Worm (Caenorhabditis elegans) whole organism, L1 larva: ENCODE data around the gene T11F9.21.

Source experiments
- C16A3.4 ChIP-seq: fragments of 150-350 bp; optimal IDR thresholded peaks from 2 replicates; lab custom pipeline; 2014; ENCODE audit warnings: missing biosample characterization, missing genetic modification characterization
- F16B12.6 ChIP-seq: fragments of 150-350 bp; optimal IDR thresholded peaks from 2 replicates; lab custom pipeline; 2014; ENCODE audit warnings: missing biosample characterization, missing genetic modification characterization
- aha-1 ChIP-seq: fragments of 150-350 bp; optimal IDR thresholded peaks from 2 replicates; lab custom pipeline; 2014; ENCODE audit warnings: missing biosample characterization, missing genetic modification characterization
- aly-2 ChIP-seq: fragments of 150-350 bp; optimal IDR thresholded peaks from 2 replicates; lab custom pipeline; 2014; ENCODE audit warnings: missing biosample characterization, missing genetic modification characterization
- ama-1 ChIP-seq: fragments of 150-350 bp; optimal IDR thresholded peaks from 2 replicates; lab custom pipeline; 2014
- blmp-1 ChIP-seq: fragments of 150-350 bp; optimal IDR thresholded peaks from 2 replicates; lab custom pipeline; 2014; ENCODE audit warnings: missing biosample characterization, missing genetic modification characterization
- ceh-63 ChIP-seq: fragments of 200-800 bp; sonication (Bioruptor generic); optimal IDR thresholded peaks from 2 replicates; lab custom pipeline; 2018; ENCODE audit warnings: mild to moderate bottlenecking, missing genetic modification characterization, missing compliant biosample characterization
- ceh-8 ChIP-seq: fragments of 200-800 bp; sonication (Bioruptor generic); optimal IDR thresholded peaks from 2 replicates; lab custom pipeline; 2018; ENCODE audit warnings: mild to moderate bottlenecking, missing genetic modification characterization, moderate library complexity, missing compliant biosample characterization
- ceh-82 ChIP-seq, 3 experiments: fragments of 150-350 bp in 1 of 3; sonication (generic microtip) in 2 of 3; optimal IDR thresholded peaks; 2 replicates each; lab custom pipeline; 2014 to 2017; ENCODE audit warnings: missing biosample characterization in 3 of 3, missing genetic modification characterization in 3 of 3
- ceh-90 ChIP-seq: sonication (generic microtip); optimal IDR thresholded peaks from 2 replicates; lab custom pipeline; 2016; ENCODE audit warnings: missing genetic modification characterization, missing compliant biosample characterization
- ces-1 ChIP-seq: fragments of 150-350 bp; optimal IDR thresholded peaks from 2 replicates; lab custom pipeline; 2014; ENCODE audit warnings: missing biosample characterization, missing genetic modification reagents, missing genetic modification characterization
- efl-1 ChIP-seq, 4 experiments: fragments of 150-350 bp; optimal IDR thresholded peaks in 3 of 4; peaks in 1 of 4; 1 replicate in 1 of 4; 2 replicates in 3 of 4; lab custom pipeline; 2014; ENCODE audit warnings: missing biosample characterization in 2 of 4, missing genetic modification characterization in 2 of 4, missing genetic modification reagents in 2 of 4
- elt-2 ChIP-seq: sonication (generic microtip); optimal IDR thresholded peaks from 2 replicates; lab custom pipeline; 2016; ENCODE audit warnings: missing genetic modification characterization, mild to moderate bottlenecking, inconsistent platforms, missing compliant biosample characterization, missing genetic modification reagents
- elt-3 ChIP-seq, 6 experiments: fragments of 150-350 bp in 1 of 6; sonication (generic microtip); optimal IDR thresholded peaks; 2 replicates each; lab custom pipeline; 2017 to 2018; ENCODE audit warnings: missing biosample characterization in 6 of 6, missing genetic modification characterization in 6 of 6, inconsistent platforms in 1 of 6
- fkh-10 ChIP-seq: sonication (generic microtip); optimal IDR thresholded peaks from 2 replicates; lab custom pipeline; 2017; ENCODE audit warnings: missing biosample characterization, missing genetic modification reagents, missing genetic modification characterization
- fkh-8 ChIP-seq: sonication (generic microtip); optimal IDR thresholded peaks from 2 replicates; lab custom pipeline; 2016; ENCODE audit warnings: mild to moderate bottlenecking, missing genetic modification characterization, missing compliant biosample characterization
- grh-1 ChIP-seq: fragments of 200-800 bp; sonication (Bioruptor generic); IDR thresholded peaks from 2 replicates; pipeline ENCODE4 v1.3.6; 2022; ENCODE audit warnings: missing genetic modification reagents, missing genetic modification characterization, missing compliant biosample characterization
- hlh-4 ChIP-seq: sonication (generic microtip); optimal IDR thresholded peaks from 2 replicates; lab custom pipeline; 2016; ENCODE audit warnings: mild to moderate bottlenecking, missing genetic modification characterization, missing compliant biosample characterization
- hpl-2 ChIP-seq: fragments of 150-350 bp; optimal IDR thresholded peaks from 2 replicates; lab custom pipeline; 2014; ENCODE audit warnings: missing biosample characterization, missing genetic modification reagents, missing genetic modification characterization
- irx-1 ChIP-seq: sonication (generic microtip); optimal IDR thresholded peaks from 2 replicates; lab custom pipeline; 2016; ENCODE audit warnings: missing genetic modification characterization, missing compliant biosample characterization
- isw-1 ChIP-seq: fragments of 200-800 bp; sonication (Bioruptor generic); IDR thresholded peaks from 2 replicates; pipeline ENCODE4 v1.3.6; 2022; ENCODE audit warnings: missing genetic modification characterization, missing compliant biosample characterization
- lin-13 ChIP-seq: fragments of 150-350 bp; optimal IDR thresholded peaks from 2 replicates; lab custom pipeline; 2014; ENCODE audit warnings: missing biosample characterization, missing genetic modification reagents, missing genetic modification characterization
- lin-35 ChIP-seq, 2 experiments: fragments of 150-350 bp; optimal IDR thresholded peaks; 2 replicates each; lab custom pipeline; 2014; ENCODE audit warnings: missing biosample characterization in 2 of 2, missing genetic modification characterization in 2 of 2, missing genetic modification reagents in 2 of 2
- lin-39 ChIP-seq: fragments of 150-350 bp; optimal IDR thresholded peaks from 2 replicates; lab custom pipeline; 2014; ENCODE audit warnings: missing biosample characterization, missing genetic modification reagents, missing genetic modification characterization
- lir-3 ChIP-seq: sonication (generic microtip); optimal IDR thresholded peaks from 2 replicates; lab custom pipeline; 2016; ENCODE audit warnings: mild to moderate bottlenecking, missing genetic modification characterization, moderate library complexity, missing compliant biosample characterization; ENCODE audit not compliant: poor library complexity
- lsy-2 ChIP-seq, 2 experiments: fragments of 150-350 bp; optimal IDR thresholded peaks; 2 replicates each; lab custom pipeline; 2014; ENCODE audit warnings: missing biosample characterization in 2 of 2, missing genetic modification characterization in 2 of 2
- mab-9 ChIP-seq: fragments of 200-800 bp; sonication (Bioruptor generic); IDR thresholded peaks from 2 replicates; pipeline ENCODE4 v1.3.6; 2022; ENCODE audit warnings: missing genetic modification reagents, missing genetic modification characterization, missing compliant biosample characterization
- mdl-1 ChIP-seq, 2 experiments: fragments of 150-350 bp; optimal IDR thresholded peaks; 2 replicates each; lab custom pipeline; 2014 to 2017; ENCODE audit warnings: missing biosample characterization in 2 of 2, missing genetic modification characterization in 2 of 2, inconsistent platforms in 1 of 2
- mef-2 ChIP-seq: fragments of 150-350 bp; optimal IDR thresholded peaks from 2 replicates; lab custom pipeline; 2014; ENCODE audit warnings: missing biosample characterization, missing genetic modification characterization
- nhr-11 ChIP-seq: fragments of 150-350 bp; optimal IDR thresholded peaks from 2 replicates; lab custom pipeline; 2014; ENCODE audit warnings: missing biosample characterization, missing genetic modification characterization
- nhr-12 ChIP-seq: sonication (generic microtip); optimal IDR thresholded peaks from 2 replicates; lab custom pipeline; 2017; ENCODE audit warnings: missing biosample characterization, missing genetic modification characterization
- nhr-237 ChIP-seq: fragments of 150-350 bp; optimal IDR thresholded peaks from 2 replicates; lab custom pipeline; 2014; ENCODE audit warnings: missing biosample characterization, missing genetic modification characterization
- nhr-71 ChIP-seq: sonication (generic microtip); optimal IDR thresholded peaks from 2 replicates; lab custom pipeline; 2016; ENCODE audit warnings: mild to moderate bottlenecking, missing genetic modification characterization, moderate library complexity, missing compliant biosample characterization
- nhr-76 ChIP-seq: sonication (generic microtip); optimal IDR thresholded peaks from 2 replicates; lab custom pipeline; 2017; ENCODE audit warnings: missing biosample characterization, missing genetic modification characterization
- nhr-77 ChIP-seq: fragments of 150-350 bp; optimal IDR thresholded peaks from 2 replicates; lab custom pipeline; 2014; ENCODE audit warnings: missing biosample characterization, missing genetic modification characterization
- nhr-84 ChIP-seq: sonication (generic microtip); optimal IDR thresholded peaks from 2 replicates; lab custom pipeline; 2017; ENCODE audit warnings: missing biosample characterization, missing genetic modification characterization
- nhr-85 ChIP-seq: sonication (generic microtip); peaks from one replicate; lab custom pipeline; 2016; ENCODE audit warnings: missing genetic modification characterization, inconsistent platforms, missing compliant biosample characterization
- nhr-90 ChIP-seq: sonication (generic microtip); optimal IDR thresholded peaks from 2 replicates; lab custom pipeline; 2016; ENCODE audit warnings: mild to moderate bottlenecking, missing genetic modification characterization, missing compliant biosample characterization; ENCODE audit not compliant: poor library complexity
- pax-3 ChIP-seq: fragments of 200-800 bp; sonication (Bioruptor generic); optimal IDR thresholded peaks from 2 replicates; lab custom pipeline; 2018; ENCODE audit warnings: mild to moderate bottlenecking, missing genetic modification characterization, moderate library complexity, missing compliant biosample characterization
- rnt-1 ChIP-seq: sonication (generic microtip); optimal IDR thresholded peaks from 2 replicates; lab custom pipeline; 2016; ENCODE audit warnings: mild to moderate bottlenecking, missing genetic modification characterization, moderate library complexity, missing compliant biosample characterization
- snu-23 ChIP-seq: sonication (generic microtip); optimal IDR thresholded peaks from 2 replicates; lab custom pipeline; 2016; ENCODE audit warnings: missing genetic modification characterization, missing compliant biosample characterization
- sup-37 ChIP-seq: fragments of 200-800 bp; sonication (Bioruptor generic); optimal IDR thresholded peaks from 2 replicates; lab custom pipeline; 2018; ENCODE audit warnings: mild to moderate bottlenecking, missing genetic modification characterization, missing compliant biosample characterization
- swsn-7 ChIP-seq: sonication (generic microtip); optimal IDR thresholded peaks from 2 replicates; lab custom pipeline; 2016; ENCODE audit warnings: missing genetic modification characterization, missing compliant biosample characterization
- unc-30 ChIP-seq: sonication (generic microtip); optimal IDR thresholded peaks from 2 replicates; lab custom pipeline; 2017; ENCODE audit warnings: missing biosample characterization, missing genetic modification characterization
- unc-62 ChIP-seq: fragments of 150-350 bp; optimal IDR thresholded peaks from 2 replicates; lab custom pipeline; 2014; ENCODE audit warnings: missing biosample characterization, missing genetic modification reagents, missing genetic modification characterization
- vab-15 ChIP-seq: sonication (generic microtip); optimal IDR thresholded peaks from 2 replicates; lab custom pipeline; 2017; ENCODE audit warnings: missing genotype, mild to moderate bottlenecking, missing genetic modification characterization, missing compliant biosample characterization
- zip-4 ChIP-seq: fragments of 200-800 bp; sonication (Bioruptor generic); optimal IDR thresholded peaks from 2 replicates; lab custom pipeline; 2018; ENCODE audit warnings: mild to moderate bottlenecking, missing genetic modification characterization, moderate library complexity, missing compliant biosample characterization
- ztf-11 ChIP-seq, 2 experiments: sonication (generic microtip); optimal IDR thresholded peaks; 2 replicates each; lab custom pipeline; 2016 to 2017; ENCODE audit warnings: missing genetic modification characterization in 2 of 2, missing biosample characterization in 1 of 2, missing compliant biosample characterization in 1 of 2

T11F9.21 gene

ce11 chrV:11521448-11521847, 28.9 kb downstream of the T11F9.21 start, which contains the start of gene pafo-1 (continued):
- TF ChIP-seq aly-2 (tag; lab: Kevin White, UChicago), result peak; percentile 87
- peak; percentile 91 to 92 for TF ChIP-seq lsy-2 (tag; optimal IDR thresholded peaks at IDR 0.05; lab: Kevin White, UChicago)
- peak; percentile 75 for TF ChIP-seq elt-2
- peak in 1 of 2 experiments; percentile 78 for TF ChIP-seq mdl-1 (tag; optimal IDR thresholded peaks at IDR 0.05; lab: Kevin White, UChicago)
- TF ChIP-seq vab-15, result no peak
- peak; percentile 36 for TF ChIP-seq ceh-90 (tag; lab: Kevin White, UChicago)
- peak; percentile 95 for TF ChIP-seq rnt-1 (tag; lab: Kevin White, UChicago)
- TF ChIP-seq aha-1 (tag; lab: Kevin White, UChicago), result peak; percentile 56
- TF ChIP-seq fkh-8 (tag; lab: Kevin White, UChicago), result peak; percentile 79
- TF ChIP-seq ceh-63, result no peak
- TF ChIP-seq ces-1, result no peak
- peak; percentile 79 for TF ChIP-seq sup-37 (GFP tag; lab: Kevin White, UChicago)
- peak; percentile 67 for TF ChIP-seq F16B12.6 (tag; lab: Kevin White, UChicago)
- TF ChIP-seq unc-62 (GFP tag; lab: Kevin White, UChicago), result no peak
- peak; percentile 60 for TF ChIP-seq nhr-77 (tag; lab: Kevin White, UChicago)
- TF ChIP-seq nhr-85 (tag; lab: Kevin White, UChicago), result peak; percentile 97
- no peak for TF ChIP-seq hlh-4 (tag; lab: Kevin White, UChicago)
- TF ChIP-seq hpl-2 (GFP tag; lab: Kevin White, UChicago), result no peak
- peak; percentile 81 for TF ChIP-seq nhr-11 (tag; lab: Kevin White, UChicago)
- peak; percentile 92 for TF ChIP-seq snu-23 (GFP tag; lab: Kevin White, UChicago)
- no peak for TF ChIP-seq nhr-12
- TF ChIP-seq lir-3 (tag; lab: Kevin White, UChicago), result peak; percentile 68
- peak; percentile 93 for TF ChIP-seq nhr-90 (tag; lab: Kevin White, UChicago)
- TF ChIP-seq ama-1 (lab: Kevin White, UChicago), result peak; percentile 13
- peak; percentile 90 for TF ChIP-seq swsn-7 (tag; lab: Kevin White, UChicago)
- peak; percentile 92 for TF ChIP-seq ceh-8
- peak in 1 of 2 experiments; percentile 79 for TF ChIP-seq ztf-11 (tag; optimal IDR thresholded peaks at IDR 0.05; lab: Kevin White, UChicago)
- no peak for TF ChIP-seq nhr-84 (tag; lab: Kevin White, UChicago)
- peak; percentile 67 for TF ChIP-seq mab-9 (GFP tag; lab: Robert Waterston, UW)
- peak in 2 of 6 experiments; percentile 79 to 80 for TF ChIP-seq elt-3 (tag; optimal IDR thresholded peaks at IDR 0.05; lab: Kevin White, UChicago)
- peak; percentile 93 for TF ChIP-seq grh-1 (GFP tag; lab: Robert Waterston, UW)
- TF ChIP-seq ceh-82 (tag; optimal IDR thresholded peaks at IDR 0.05; lab: Kevin White, UChicago), result peak; percentile 80 to 93 (median 92)
- peak; percentile 65 for TF ChIP-seq mef-2 (tag; lab: Kevin White, UChicago)
- peak; percentile 85 for TF ChIP-seq irx-1 (tag; lab: Kevin White, UChicago)

- TF ChIP-seq hpl-2 (GFP tag; lab: Kevin White, UChicago) (no peak), pax-3 (tag; lab: Kevin White, UChicago) (no peak), fkh-10 (GFP tag; lab: Kevin White, UChicago) (no peak), C16A3.4 (tag; lab: Kevin White, UChicago) (no peak), elt-2 (no peak), lin-35 (GFP tag; optimal IDR thresholded peaks at IDR 0.05; lab: Kevin White, UChicago) (no peak), lir-3 (tag; lab: Kevin White, UChicago) (no peak), lin-39 (tag; lab: Kevin White, UChicago) (no peak), rnt-1 (tag; lab: Kevin White, UChicago) (no peak), nhr-71 (tag; lab: Kevin White, UChicago) (no peak), blmp-1 (tag; lab: Kevin White, UChicago) (peak; percentile 93), nhr-237 (no peak), efl-1 (optimal IDR thresholded peaks at IDR 0.05; lab: Kevin White, UChicago) (no peak), efl-1 (GFP tag; optimal IDR thresholded peaks at IDR 0.05 in 1 of 2; lab: Kevin White, UChicago) (peak in 1 of 2 experiments; percentile 38), lin-13 (GFP tag; lab: Kevin White, UChicago) (no peak), nhr-76 (tag; lab: Kevin White, UChicago) (no peak), nhr-85 (tag; lab: Kevin White, UChicago) (peak; percentile 25), ztf-11 (tag; optimal IDR thresholded peaks at IDR 0.05; lab: Kevin White, UChicago) (no peak), unc-30 (tag; lab: Kevin White, UChicago) (no peak), zip-4 (GFP tag; lab: Kevin White, UChicago) (no peak), F16B12.6 (tag; lab: Kevin White, UChicago) (no peak), isw-1 (GFP tag; lab: Robert Waterston, UW) (no peak)
- TF ChIP-seq, all 84 proteins: peak for 3
These were observed 32.8 kb downstream of the T11F9.21 start for ce11 chrV:11525338-11525737.
